Worm (Caenorhabditis elegans) whole organism, mixed stage, embryonic: Measurements from ENCODE around the gene ZK84.2.
"Not testable (repeated sequence)": the region's sequence is repeated elsewhere in the genome, so short reads cannot be mapped to it uniquely, and the experiment has no call there.

Experiments used
- M03D4.4 ChIP-seq: sonication (generic microtip); optimal IDR thresholded peaks from 2 replicates; lab custom pipeline; 2017; ENCODE audit warnings: mild to moderate bottlenecking, missing genetic modification characterization, missing compliant biosample characterization
- blmp-1 ChIP-seq: fragments of 150-350 bp; optimal IDR thresholded peaks from 2 replicates; lab custom pipeline; 2014; ENCODE audit warnings: missing biosample characterization, missing genetic modification characterization
- ceh-39 ChIP-seq: fragments of 150-350 bp; optimal IDR thresholded peaks from 2 replicates; lab custom pipeline; 2014; ENCODE audit warnings: missing biosample characterization, missing genetic modification characterization
- ceh-43 ChIP-seq: fragments of 200-800 bp; sonication (Bioruptor generic); optimal IDR thresholded peaks from 2 replicates; lab custom pipeline; 2018; ENCODE audit warnings: mild to moderate bottlenecking, missing genetic modification characterization, moderate library complexity, missing compliant biosample characterization
- ceh-83 ChIP-seq: fragments of 200-800 bp; sonication (Bioruptor generic); optimal IDR thresholded peaks from 2 replicates; lab custom pipeline; 2018; ENCODE audit warnings: mild to moderate bottlenecking, missing genetic modification characterization, missing compliant biosample characterization
- ces-1 ChIP-seq: fragments of 150-350 bp; optimal IDR thresholded peaks from 2 replicates; lab custom pipeline; 2014; ENCODE audit warnings: missing biosample characterization, missing genetic modification reagents, missing genetic modification characterization
- cnd-1 ChIP-seq: fragments of 200-800 bp; sonication (Bioruptor generic); optimal IDR thresholded peaks from 2 replicates; lab custom pipeline; 2018; ENCODE audit warnings: mild to moderate bottlenecking, missing genetic modification characterization, missing compliant biosample characterization
- drap-1 ChIP-seq: fragments of 200-800 bp; sonication (Bioruptor generic); optimal IDR thresholded peaks from 3 replicates; lab custom pipeline; 2018; ENCODE audit warnings: mild to moderate bottlenecking, missing genetic modification characterization, missing compliant biosample characterization
- elt-1 ChIP-seq: sonication (generic microtip); optimal IDR thresholded peaks from 2 replicates; lab custom pipeline; 2017; ENCODE audit warnings: missing genetic modification characterization, mild to moderate bottlenecking, missing compliant biosample characterization, antibody characterized with exemption, moderate library complexity, borderline replicate concordance; ENCODE audit not compliant: insufficient read depth
- elt-3 ChIP-seq: fragments of 150-350 bp; optimal IDR thresholded peaks from 2 replicates; lab custom pipeline; 2014; ENCODE audit warnings: missing biosample characterization, missing genetic modification characterization
- ham-2 ChIP-seq: fragments of 200-800 bp; sonication (Bioruptor generic); optimal IDR thresholded peaks from 2 replicates; lab custom pipeline; 2018; ENCODE audit warnings: mild to moderate bottlenecking, missing genetic modification characterization, missing compliant biosample characterization
- hlh-1 ChIP-seq: fragments of 150-350 bp; optimal IDR thresholded peaks from 2 replicates; lab custom pipeline; 2014; ENCODE audit warnings: missing biosample characterization, missing genetic modification reagents, missing genetic modification characterization
- lin-13 ChIP-seq: fragments of 150-350 bp; optimal IDR thresholded peaks from 2 replicates; lab custom pipeline; 2014; ENCODE audit warnings: missing biosample characterization, missing genetic modification characterization
- lin-32 ChIP-seq: fragments of 200-800 bp; sonication (Bioruptor generic); optimal IDR thresholded peaks from 2 replicates; lab custom pipeline; 2018; ENCODE audit warnings: mild to moderate bottlenecking, missing genetic modification characterization, missing compliant biosample characterization
- lsy-2 ChIP-seq: fragments of 150-350 bp; optimal IDR thresholded peaks from 2 replicates; lab custom pipeline; 2014; ENCODE audit warnings: missing biosample characterization, missing genetic modification characterization
- mab-5 ChIP-seq: fragments of 150-350 bp; optimal IDR thresholded peaks from 2 replicates; lab custom pipeline; 2014; ENCODE audit warnings: missing biosample characterization, missing genetic modification characterization
- mep-1 ChIP-seq: fragments of 150-350 bp; optimal IDR thresholded peaks from 2 replicates; lab custom pipeline; 2017; ENCODE audit warnings: missing biosample characterization, missing genetic modification reagents, missing genetic modification characterization, inconsistent platforms
- mls-2 ChIP-seq: sonication (generic microtip); optimal IDR thresholded peaks from 2 replicates; lab custom pipeline; 2016; ENCODE audit warnings: mild to moderate bottlenecking, missing genetic modification characterization, moderate library complexity, missing compliant biosample characterization
- nhr-12 ChIP-seq: fragments of 150-350 bp; optimal IDR thresholded peaks from 2 replicates; lab custom pipeline; 2014; ENCODE audit warnings: missing biosample characterization, missing genetic modification characterization
- nhr-2 ChIP-seq: fragments of 150-350 bp; optimal IDR thresholded peaks from 2 replicates; lab custom pipeline; 2014; ENCODE audit warnings: missing biosample characterization, missing genetic modification characterization
- nhr-76 ChIP-seq: sonication (generic microtip); optimal IDR thresholded peaks from 2 replicates; lab custom pipeline; 2017; ENCODE audit warnings: missing biosample characterization, missing genetic modification characterization
- pha-4 ChIP-seq: fragments of 150-350 bp; optimal IDR thresholded peaks from 2 replicates; lab custom pipeline; 2018; ENCODE audit warnings: missing biosample characterization, missing genetic modification reagents, missing genetic modification characterization
- sem-2 ChIP-seq: fragments of 200-800 bp; sonication (Bioruptor generic); optimal IDR thresholded peaks from 2 replicates; lab custom pipeline; 2018; ENCODE audit warnings: mild to moderate bottlenecking, missing genetic modification characterization, missing compliant biosample characterization
- snpc-4 ChIP-seq: fragments of 150-350 bp; optimal IDR thresholded peaks from 2 replicates; lab custom pipeline; 2014; ENCODE audit warnings: missing biosample characterization, missing genetic modification characterization
- unc-120 ChIP-seq: sonication (generic microtip); optimal IDR thresholded peaks from 2 replicates; lab custom pipeline; 2017; ENCODE audit warnings: missing genetic modification characterization, missing compliant biosample characterization; ENCODE audit not compliant: poor library complexity, severe bottlenecking
- unc-39 ChIP-seq: fragments of 150-350 bp; optimal IDR thresholded peaks from 2 replicates; lab custom pipeline; 2014; ENCODE audit warnings: missing biosample characterization, missing genetic modification characterization
- unc-62 ChIP-seq: fragments of 150-350 bp; optimal IDR thresholded peaks from 2 replicates; lab custom pipeline; 2014; ENCODE audit warnings: missing biosample characterization, missing genetic modification reagents, missing genetic modification characterization
- zip-8 ChIP-seq: fragments of 150-350 bp; optimal IDR thresholded peaks from 2 replicates; lab custom pipeline; 2014; ENCODE audit warnings: missing biosample characterization, missing genetic modification characterization
- ztf-11 ChIP-seq: fragments of 150-350 bp; optimal IDR thresholded peaks from 2 replicates; lab custom pipeline; 2014; ENCODE audit warnings: missing biosample characterization, missing genetic modification characterization

The ZK84.2 gene

DNA sequence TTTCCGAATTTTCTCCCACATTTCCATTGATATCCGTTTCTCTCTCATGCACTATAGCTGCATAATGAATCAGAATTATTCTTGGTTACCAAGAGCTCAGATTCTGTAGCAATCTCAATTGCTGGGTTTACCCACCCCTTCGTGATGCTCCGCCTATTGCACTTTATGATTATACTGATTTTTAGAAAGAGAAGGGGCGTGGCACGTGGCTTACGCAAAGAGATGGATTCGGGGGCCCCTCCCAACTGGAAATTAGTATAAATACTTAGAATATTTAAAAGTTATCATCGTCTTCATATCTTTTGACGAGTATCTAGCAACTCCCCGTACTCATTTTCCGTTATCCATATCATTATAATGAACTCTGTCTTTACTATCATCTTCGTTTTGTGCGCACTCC is 14.0 kb upstream of the ZK84.2 start, which contains the start of gene ins-6:
TSS of gene ins-6 (plus strand) at position 301 of the 400 bp plus-strand sequence.
- TF ChIP-seq blmp-1 (no peak), elt-1 (tag; lab: Kevin White, UChicago) (no peak), drap-1 (GFP tag; lab: Kevin White, UChicago) (no peak), ceh-39 (tag; lab: Kevin White, UChicago) (no peak), M03D4.4 (tag; lab: Kevin White, UChicago) (no peak), nhr-76 (tag; lab: Kevin White, UChicago) (no peak), pha-4 (tag; lab: Kevin White, UChicago) (no peak), lin-32 (GFP tag; lab: Kevin White, UChicago) (no peak), cnd-1 (no peak), unc-120 (no peak), lsy-2 (tag; lab: Kevin White, UChicago) (no peak), nhr-12 (tag; lab: Kevin White, UChicago) (no peak), sem-2 (no peak)

DNA sequence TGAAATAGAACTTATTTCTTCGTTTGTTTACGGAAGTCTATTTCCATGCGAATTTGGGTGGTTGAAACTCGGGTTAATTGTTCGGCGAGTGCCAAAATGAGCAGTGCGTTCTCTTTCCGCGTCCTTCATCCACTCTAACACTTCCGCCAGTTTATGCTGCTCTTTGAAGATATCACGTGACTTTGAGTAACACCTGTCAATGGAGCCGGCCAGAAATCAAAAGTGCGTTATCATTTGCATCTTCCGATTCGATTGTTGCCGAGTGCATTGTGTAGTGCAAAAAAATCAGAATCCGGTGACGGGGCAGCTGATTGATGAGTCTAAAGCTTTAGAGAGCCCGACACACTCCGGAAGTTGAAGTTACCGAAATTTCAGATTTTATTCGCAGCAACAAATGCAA is 13.2 kb upstream of the ZK84.2 start:
- TF ChIP-seq nhr-12 (tag; lab: Kevin White, UChicago) (no peak), unc-62 (GFP tag; lab: Kevin White, UChicago) (peak; percentile 58), nhr-2 (tag; lab: Kevin White, UChicago) (no peak), lsy-2 (tag; lab: Kevin White, UChicago) (no peak), hlh-1 (peak; percentile 51)

DNA sequence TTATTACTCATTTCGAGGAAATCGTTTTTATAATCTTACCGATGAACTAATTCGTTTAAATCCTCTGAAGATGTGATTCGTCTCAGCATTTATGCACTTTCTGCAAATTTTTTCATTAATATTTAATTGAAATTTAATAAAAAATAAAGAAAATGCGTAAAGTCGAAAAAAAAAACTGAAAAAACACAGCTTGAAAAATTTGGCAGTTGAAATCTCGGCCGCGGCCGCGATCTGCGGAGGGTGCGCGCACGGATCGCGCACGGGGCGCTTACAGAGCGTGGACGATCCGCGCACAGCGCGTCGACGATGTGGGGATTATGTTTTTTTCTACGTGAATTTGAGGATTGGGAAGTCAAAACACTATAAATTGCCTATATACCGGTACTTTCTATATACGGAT is 5.3 kb upstream of the ZK84.2 start, which contains the start of gene ZK84.4:
TSS of gene ZK84.4 (minus strand) at position 101 of the 400 bp plus-strand sequence.
- TF ChIP-seq ham-2 (GFP tag; lab: Kevin White, UChicago); snpc-4; ceh-39 (tag; lab: Kevin White, UChicago): not testable (repeated sequence)

DNA sequence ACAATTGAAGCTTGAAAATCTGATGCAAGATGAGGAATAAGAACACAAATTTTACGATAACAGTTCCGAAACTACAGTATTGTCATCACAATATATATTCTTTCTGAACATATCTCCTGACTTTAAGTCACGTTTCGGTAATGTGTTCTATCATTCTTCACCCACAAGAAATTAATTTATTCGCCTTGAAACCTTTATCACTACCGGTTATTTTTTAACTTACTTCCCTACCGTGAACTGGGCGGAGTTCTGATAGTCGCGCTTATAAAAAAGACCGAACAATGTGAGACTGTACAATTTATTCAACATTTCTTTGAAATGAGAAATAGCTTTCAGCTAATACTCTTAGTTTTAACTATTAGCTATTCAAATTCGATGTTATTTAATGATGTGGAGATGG is 3.6 kb upstream of the ZK84.2 start, which contains the start of gene ins-20:
TSS of gene ins-20 (plus strand) at position 301 of the 400 bp plus-strand sequence.
- TF ChIP-seq lsy-2 (tag; lab: Kevin White, UChicago) (no peak), nhr-2 (tag; lab: Kevin White, UChicago) (no peak), unc-39 (tag; lab: Kevin White, UChicago) (no peak)

DNA sequence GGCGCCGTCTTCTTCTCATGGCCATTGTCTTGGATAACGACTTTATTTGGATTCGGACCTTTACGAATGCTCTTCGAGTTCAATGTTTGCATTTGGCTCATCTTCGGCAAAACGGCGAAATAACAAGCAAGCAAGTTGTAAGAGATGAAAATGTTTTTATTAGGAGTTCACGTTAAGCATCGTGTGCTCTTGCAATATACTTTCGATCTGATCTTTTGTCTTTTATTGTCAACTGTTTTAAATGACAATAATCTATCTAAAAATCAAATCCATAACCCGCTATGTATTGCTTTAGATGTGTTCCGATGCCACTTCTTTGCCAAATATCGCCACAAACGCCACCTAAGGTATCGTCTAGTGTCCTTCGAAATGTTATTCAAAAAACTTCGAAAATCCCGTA is 2.3 kb downstream of the ZK84.2 start, which contains the start of gene ZK84.5:
TSS of gene ZK84.5 (minus strand) at position 101 of the 400 bp plus-strand sequence.
- TF ChIP-seq ces-1, result no peak
- TF ChIP-seq ceh-83 (GFP tag; lab: Kevin White, UChicago), result no peak
- no peak for TF ChIP-seq mls-2
- no peak for TF ChIP-seq mep-1
- no peak for TF ChIP-seq zip-8 (tag; lab: Kevin White, UChicago)
- TF ChIP-seq mab-5 (tag; lab: Kevin White, UChicago), result no peak
- TF ChIP-seq lin-13, result no peak
- TF ChIP-seq drap-1 (GFP tag; lab: Kevin White, UChicago), result no peak
- TF ChIP-seq ceh-43 (GFP tag; lab: Kevin White, UChicago), result no peak
- no peak for TF ChIP-seq unc-39 (tag; lab: Kevin White, UChicago)
- TF ChIP-seq unc-62 (GFP tag; lab: Kevin White, UChicago), result no peak
- TF ChIP-seq ztf-11 (tag; lab: Kevin White, UChicago), result no peak
- no peak for TF ChIP-seq snpc-4
- TF ChIP-seq hlh-1, result no peak
- TF ChIP-seq elt-3 (tag; lab: Kevin White, UChicago), result no peak

DNA sequence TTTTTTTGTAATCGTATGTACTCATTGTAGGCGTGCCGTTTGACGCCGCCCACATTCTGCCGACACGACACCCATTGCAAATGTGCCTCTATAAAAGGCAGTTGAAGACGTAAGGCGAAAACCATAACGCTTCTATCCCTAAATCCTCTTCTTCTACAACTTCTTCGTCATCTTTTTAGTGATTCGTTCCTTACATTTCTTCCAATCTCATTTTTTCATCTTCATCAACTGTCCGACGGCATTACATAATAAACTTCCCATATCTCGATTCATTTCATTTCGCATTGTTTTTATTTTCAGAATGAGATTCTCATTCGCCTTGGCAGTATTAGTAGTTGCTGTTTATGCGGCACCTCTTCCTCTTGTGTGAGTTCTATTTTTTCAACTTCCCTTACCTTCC is 6.2 kb downstream of the ZK84.2 start, which contains the start of gene ZK84.1:
TSS of gene ZK84.1 (plus strand) at position 301 of the 400 bp plus-strand sequence.
- no peak for TF ChIP-seq hlh-1
- TF ChIP-seq ztf-11 (tag; lab: Kevin White, UChicago), result no peak
- TF ChIP-seq drap-1 (GFP tag; lab: Kevin White, UChicago), result no peak
- TF ChIP-seq ceh-39 (tag; lab: Kevin White, UChicago), result no peak
- TF ChIP-seq snpc-4, result no peak
- no peak for TF ChIP-seq blmp-1
- TF ChIP-seq ceh-83 (GFP tag; lab: Kevin White, UChicago), result no peak
- no peak for TF ChIP-seq nhr-12 (tag; lab: Kevin White, UChicago)
